Worm (Caenorhabditis elegans) whole organism, L1 larva: ENCODE results near the gene ZK721.3.

Experiments
- C16A3.4 ChIP-seq: fragments of 150-350 bp; optimal IDR thresholded peaks from 2 replicates; lab custom pipeline; 2014; ENCODE audit warnings: missing biosample characterization, missing genetic modification characterization
- F16B12.6 ChIP-seq: fragments of 150-350 bp; optimal IDR thresholded peaks from 2 replicates; lab custom pipeline; 2014; ENCODE audit warnings: missing biosample characterization, missing genetic modification characterization
- Y116A8C.19 ChIP-seq: sonication (generic microtip); optimal IDR thresholded peaks from 2 replicates; lab custom pipeline; 2016; ENCODE audit warnings: missing compliant biosample characterization, missing genetic modification characterization, borderline replicate concordance
- aha-1 ChIP-seq: fragments of 150-350 bp; optimal IDR thresholded peaks from 2 replicates; lab custom pipeline; 2014; ENCODE audit warnings: missing biosample characterization, missing genetic modification characterization
- alr-1 ChIP-seq: fragments of 200-800 bp; sonication (Bioruptor generic); optimal IDR thresholded peaks from 2 replicates; lab custom pipeline; 2018; ENCODE audit warnings: borderline replicate concordance, mild to moderate bottlenecking, missing genetic modification characterization, missing compliant biosample characterization
- ama-1 ChIP-seq: fragments of 150-350 bp; optimal IDR thresholded peaks from 2 replicates; lab custom pipeline; 2014
- ceh-63 ChIP-seq: fragments of 200-800 bp; sonication (Bioruptor generic); optimal IDR thresholded peaks from 2 replicates; lab custom pipeline; 2018; ENCODE audit warnings: mild to moderate bottlenecking, missing genetic modification characterization, missing compliant biosample characterization
- ceh-8 ChIP-seq: fragments of 200-800 bp; sonication (Bioruptor generic); optimal IDR thresholded peaks from 2 replicates; lab custom pipeline; 2018; ENCODE audit warnings: mild to moderate bottlenecking, missing genetic modification characterization, moderate library complexity, missing compliant biosample characterization
- ceh-88 ChIP-seq: fragments of 200-800 bp; sonication (Bioruptor generic); IDR thresholded peaks from 2 replicates; pipeline ENCODE4 v1.3.6; 2022; ENCODE audit warnings: missing genetic modification characterization, missing compliant biosample characterization
- ces-1 ChIP-seq: fragments of 150-350 bp; optimal IDR thresholded peaks from 2 replicates; lab custom pipeline; 2014; ENCODE audit warnings: missing biosample characterization, missing genetic modification reagents, missing genetic modification characterization
- dpl-1 ChIP-seq, 3 experiments: fragments of 150-350 bp in 2 of 3; sonication (generic microtip) in 1 of 3; optimal IDR thresholded peaks; 2 replicates each; lab custom pipeline; 2014 to 2017; ENCODE audit warnings: missing biosample characterization in 3 of 3, missing genetic modification characterization in 3 of 3, missing genetic modification reagents in 3 of 3
- dsc-1 ChIP-seq: sonication (generic microtip); optimal IDR thresholded peaks from 2 replicates; lab custom pipeline; 2016; ENCODE audit warnings: mild to moderate bottlenecking, missing genetic modification characterization, missing compliant biosample characterization
- efl-3 ChIP-seq: fragments of 200-800 bp; sonication (Bioruptor generic); optimal IDR thresholded peaks from 2 replicates; lab custom pipeline; 2018; ENCODE audit warnings: mild to moderate bottlenecking, missing genetic modification characterization, missing compliant biosample characterization
- egl-27 ChIP-seq, 2 experiments: fragments of 150-350 bp in 1 of 2; sonication (generic microtip); optimal IDR thresholded peaks; 3 replicates each; lab custom pipeline; 2017 to 2018; ENCODE audit warnings: missing biosample characterization in 2 of 2, missing genetic modification characterization in 2 of 2, missing genetic modification reagents in 2 of 2
- elt-3 ChIP-seq, 6 experiments: fragments of 150-350 bp in 1 of 6; sonication (generic microtip); optimal IDR thresholded peaks; 2 replicates each; lab custom pipeline; 2017 to 2018; ENCODE audit warnings: missing biosample characterization in 6 of 6, missing genetic modification characterization in 6 of 6, inconsistent platforms in 1 of 6
- ets-5 ChIP-seq: fragments of 200-800 bp; sonication (Bioruptor generic); IDR thresholded peaks from 2 replicates; pipeline ENCODE4 v1.3.6; 2022; ENCODE audit warnings: missing genetic modification characterization, missing compliant biosample characterization
- fkh-10 ChIP-seq: sonication (generic microtip); optimal IDR thresholded peaks from 2 replicates; lab custom pipeline; 2017; ENCODE audit warnings: missing biosample characterization, missing genetic modification reagents, missing genetic modification characterization
- fkh-4 ChIP-seq: sonication (generic microtip); optimal IDR thresholded peaks from 2 replicates; lab custom pipeline; 2016; ENCODE audit warnings: missing compliant biosample characterization, missing genetic modification characterization, borderline replicate concordance
- grh-1 ChIP-seq: fragments of 200-800 bp; sonication (Bioruptor generic); IDR thresholded peaks from 2 replicates; pipeline ENCODE4 v1.3.6; 2022; ENCODE audit warnings: missing genetic modification reagents, missing genetic modification characterization, missing compliant biosample characterization
- hlh-17 ChIP-seq: fragments of 200-800 bp; sonication (Bioruptor generic); optimal IDR thresholded peaks from 2 replicates; lab custom pipeline; 2018; ENCODE audit warnings: missing genetic modification characterization, mild to moderate bottlenecking, missing compliant biosample characterization, moderate library complexity, borderline replicate concordance
- hlh-4 ChIP-seq: sonication (generic microtip); optimal IDR thresholded peaks from 2 replicates; lab custom pipeline; 2016; ENCODE audit warnings: mild to moderate bottlenecking, missing genetic modification characterization, missing compliant biosample characterization
- hpl-2 ChIP-seq: fragments of 150-350 bp; optimal IDR thresholded peaks from 2 replicates; lab custom pipeline; 2014; ENCODE audit warnings: missing biosample characterization, missing genetic modification reagents, missing genetic modification characterization
- irx-1 ChIP-seq: sonication (generic microtip); optimal IDR thresholded peaks from 2 replicates; lab custom pipeline; 2016; ENCODE audit warnings: missing genetic modification characterization, missing compliant biosample characterization
- jun-1 ChIP-seq: fragments of 150-350 bp; optimal IDR thresholded peaks from 2 replicates; lab custom pipeline; 2014; ENCODE audit warnings: missing biosample characterization, missing genetic modification reagents, missing genetic modification characterization
- lin-14 ChIP-seq: fragments of 200-800 bp; sonication (Bioruptor generic); optimal IDR thresholded peaks from 2 replicates; lab custom pipeline; 2018; ENCODE audit warnings: mild to moderate bottlenecking, missing genetic modification characterization, moderate library complexity, missing compliant biosample characterization
- lin-15B ChIP-seq: fragments of 150-350 bp; sonication (generic microtip); optimal IDR thresholded peaks from 3 replicates; lab custom pipeline; 2014; ENCODE audit warnings: missing biosample characterization, missing genetic modification characterization
- lin-35 ChIP-seq, 2 experiments: fragments of 150-350 bp; optimal IDR thresholded peaks; 2 replicates each; lab custom pipeline; 2014; ENCODE audit warnings: missing biosample characterization in 2 of 2, missing genetic modification characterization in 2 of 2, missing genetic modification reagents in 2 of 2
- lin-39 ChIP-seq: fragments of 150-350 bp; optimal IDR thresholded peaks from 2 replicates; lab custom pipeline; 2014; ENCODE audit warnings: missing biosample characterization, missing genetic modification reagents, missing genetic modification characterization
- lir-3 ChIP-seq: sonication (generic microtip); optimal IDR thresholded peaks from 2 replicates; lab custom pipeline; 2016; ENCODE audit warnings: mild to moderate bottlenecking, missing genetic modification characterization, moderate library complexity, missing compliant biosample characterization; ENCODE audit not compliant: poor library complexity
- lsy-2 ChIP-seq, 2 experiments: fragments of 150-350 bp; optimal IDR thresholded peaks; 2 replicates each; lab custom pipeline; 2014; ENCODE audit warnings: missing biosample characterization in 2 of 2, missing genetic modification characterization in 2 of 2
- mdl-1 ChIP-seq, 2 experiments: fragments of 150-350 bp; optimal IDR thresholded peaks; 2 replicates each; lab custom pipeline; 2014 to 2017; ENCODE audit warnings: missing biosample characterization in 2 of 2, missing genetic modification characterization in 2 of 2, inconsistent platforms in 1 of 2
- mep-1 ChIP-seq: fragments of 150-350 bp; optimal IDR thresholded peaks from 2 replicates; lab custom pipeline; 2014; ENCODE audit warnings: missing biosample characterization, missing genetic modification characterization
- nhr-12 ChIP-seq: sonication (generic microtip); optimal IDR thresholded peaks from 2 replicates; lab custom pipeline; 2017; ENCODE audit warnings: missing biosample characterization, missing genetic modification characterization
- nhr-20 ChIP-seq: sonication (generic microtip); optimal IDR thresholded peaks from 2 replicates; lab custom pipeline; 2016; ENCODE audit warnings: mild to moderate bottlenecking, missing genetic modification characterization, missing compliant biosample characterization
- nhr-71 ChIP-seq: sonication (generic microtip); optimal IDR thresholded peaks from 2 replicates; lab custom pipeline; 2016; ENCODE audit warnings: mild to moderate bottlenecking, missing genetic modification characterization, moderate library complexity, missing compliant biosample characterization
- nhr-76 ChIP-seq: sonication (generic microtip); optimal IDR thresholded peaks from 2 replicates; lab custom pipeline; 2017; ENCODE audit warnings: missing biosample characterization, missing genetic modification characterization
- nhr-77 ChIP-seq: fragments of 150-350 bp; optimal IDR thresholded peaks from 2 replicates; lab custom pipeline; 2014; ENCODE audit warnings: missing biosample characterization, missing genetic modification characterization
- nhr-84 ChIP-seq: sonication (generic microtip); optimal IDR thresholded peaks from 2 replicates; lab custom pipeline; 2017; ENCODE audit warnings: missing biosample characterization, missing genetic modification characterization
- nhr-85 ChIP-seq: sonication (generic microtip); peaks from one replicate; lab custom pipeline; 2016; ENCODE audit warnings: missing genetic modification characterization, inconsistent platforms, missing compliant biosample characterization
- nhr-90 ChIP-seq: sonication (generic microtip); optimal IDR thresholded peaks from 2 replicates; lab custom pipeline; 2016; ENCODE audit warnings: mild to moderate bottlenecking, missing genetic modification characterization, missing compliant biosample characterization; ENCODE audit not compliant: poor library complexity
- skn-1 ChIP-seq: fragments of 150-350 bp; optimal IDR thresholded peaks from 2 replicates; lab custom pipeline; 2014; ENCODE audit warnings: missing biosample characterization, missing genetic modification characterization
- sox-4 ChIP-seq: sonication (generic microtip); optimal IDR thresholded peaks from 2 replicates; lab custom pipeline; 2016; ENCODE audit warnings: missing genetic modification characterization, missing compliant biosample characterization
- sptf-1 ChIP-seq: fragments of 150-350 bp; optimal IDR thresholded peaks from 2 replicates; lab custom pipeline; 2014; ENCODE audit warnings: missing biosample characterization, missing genetic modification characterization
- sup-37 ChIP-seq: fragments of 200-800 bp; sonication (Bioruptor generic); optimal IDR thresholded peaks from 2 replicates; lab custom pipeline; 2018; ENCODE audit warnings: mild to moderate bottlenecking, missing genetic modification characterization, missing compliant biosample characterization
- swsn-7 ChIP-seq: sonication (generic microtip); optimal IDR thresholded peaks from 2 replicates; lab custom pipeline; 2016; ENCODE audit warnings: missing genetic modification characterization, missing compliant biosample characterization
- tlp-1 ChIP-seq: fragments of 150-350 bp; optimal IDR thresholded peaks from 2 replicates; lab custom pipeline; 2014; ENCODE audit warnings: missing biosample characterization, missing genetic modification characterization
- unc-130 ChIP-seq: fragments of 150-350 bp; optimal IDR thresholded peaks from 2 replicates; lab custom pipeline; 2017; ENCODE audit warnings: missing biosample characterization, missing genetic modification characterization, inconsistent platforms
- unc-30 ChIP-seq: sonication (generic microtip); optimal IDR thresholded peaks from 2 replicates; lab custom pipeline; 2017; ENCODE audit warnings: missing biosample characterization, missing genetic modification characterization
- unc-86 ChIP-seq: sonication (generic microtip); optimal IDR thresholded peaks from 2 replicates; lab custom pipeline; 2016; ENCODE audit warnings: missing genetic modification characterization, missing compliant biosample characterization
- ztf-11 ChIP-seq, 2 experiments: sonication (generic microtip); optimal IDR thresholded peaks; 2 replicates each; lab custom pipeline; 2016 to 2017; ENCODE audit warnings: missing genetic modification characterization in 2 of 2, missing biosample characterization in 1 of 2, missing compliant biosample characterization in 1 of 2

ZK721.3 gene

ce11 chrX:8784234-8784633, at the start of gene ZK721.3:
TSS of gene ZK721.3 (plus strand) at chrX:8784534.
- no peak for TF ChIP-seq skn-1 (tag; lab: Kevin White, UChicago)
- TF ChIP-seq ces-1: no peak
- TF ChIP-seq elt-3 (tag; optimal IDR thresholded peaks at IDR 0.05; lab: Kevin White, UChicago): no peak
- no peak for TF ChIP-seq hlh-4 (tag; lab: Kevin White, UChicago)
- TF ChIP-seq nhr-71 (tag; lab: Kevin White, UChicago): no peak
- no peak for TF ChIP-seq irx-1 (tag; lab: Kevin White, UChicago)
- TF ChIP-seq nhr-84 (tag; lab: Kevin White, UChicago): no peak
- TF ChIP-seq nhr-12 (tag; lab: Kevin White, UChicago): no peak
- no peak for TF ChIP-seq ama-1 (lab: Kevin White, UChicago)
- no peak for TF ChIP-seq alr-1 (tag; lab: Kevin White, UChicago)
- no peak for TF ChIP-seq nhr-76 (tag; lab: Kevin White, UChicago)
- no peak for TF ChIP-seq nhr-90 (tag; lab: Kevin White, UChicago)

ce11 chrX:8736965-8737464, 47.3 kb upstream of the ZK721.3 start, which contains the start of gene M02D8.3:
TSS of gene M02D8.3 (minus strand) at chrX:8737015.
- TF ChIP-seq tlp-1: no peak
- no peak for TF ChIP-seq nhr-77 (tag; lab: Kevin White, UChicago)
- TF ChIP-seq Y116A8C.19 (tag; lab: Kevin White, UChicago): no peak
- TF ChIP-seq lir-3 (tag; lab: Kevin White, UChicago): no peak
- TF ChIP-seq efl-3 (GFP tag; lab: Kevin White, UChicago): no peak
- no peak for TF ChIP-seq alr-1 (tag; lab: Kevin White, UChicago)
- no peak for TF ChIP-seq nhr-85 (tag; lab: Kevin White, UChicago)
- TF ChIP-seq jun-1 (tag; lab: Kevin White, UChicago): no peak
- TF ChIP-seq dsc-1 (tag; lab: Kevin White, UChicago): no peak
- TF ChIP-seq sptf-1 (tag; lab: Kevin White, UChicago): no peak
- no peak for TF ChIP-seq unc-86 (tag; lab: Kevin White, UChicago)
- no peak for TF ChIP-seq unc-30 (tag; lab: Kevin White, UChicago)
- TF ChIP-seq grh-1 (GFP tag; lab: Robert Waterston, UW): no peak
- TF ChIP-seq aha-1 (tag; lab: Kevin White, UChicago): no peak
- TF ChIP-seq fkh-4 (tag; lab: Kevin White, UChicago): no peak
- no peak for TF ChIP-seq ceh-88
- peak; percentile 21 to 82 for TF ChIP-seq lin-35 (GFP tag; optimal IDR thresholded peaks at IDR 0.05; lab: Kevin White, UChicago)
- TF ChIP-seq hlh-17 (GFP tag; lab: Kevin White, UChicago): no peak
- peak; percentile 25 for TF ChIP-seq skn-1 (tag; lab: Kevin White, UChicago)
- TF ChIP-seq F16B12.6: no peak
- peak; percentile 60 to 78 (median 68) for TF ChIP-seq dpl-1 (GFP tag; optimal IDR thresholded peaks at IDR 0.05; lab: Kevin White, UChicago)
- TF ChIP-seq swsn-7 (tag; lab: Kevin White, UChicago): no peak
- no peak for TF ChIP-seq hpl-2 (GFP tag; lab: Kevin White, UChicago)
- peak; percentile 21 for TF ChIP-seq mep-1 (tag; lab: Kevin White, UChicago)
- TF ChIP-seq lin-14 (GFP tag; lab: Kevin White, UChicago): peak; percentile 80
- TF ChIP-seq lin-15B: no peak
- TF ChIP-seq lsy-2 (tag; optimal IDR thresholded peaks at IDR 0.05; lab: Kevin White, UChicago): peak in 1 of 2 experiments; percentile 43
- TF ChIP-seq mdl-1 (tag; optimal IDR thresholded peaks at IDR 0.05; lab: Kevin White, UChicago): no peak
- no peak for TF ChIP-seq ceh-8
- peak; percentile 29 for TF ChIP-seq C16A3.4 (tag; lab: Kevin White, UChicago)
- no peak for TF ChIP-seq ztf-11 (tag; optimal IDR thresholded peaks at IDR 0.05; lab: Kevin White, UChicago)
- TF ChIP-seq unc-130: no peak
- TF ChIP-seq nhr-71 (tag; lab: Kevin White, UChicago): peak; percentile 9
- no peak for TF ChIP-seq egl-27 (tag; optimal IDR thresholded peaks at IDR 0.05; lab: Kevin White, UChicago)
- TF ChIP-seq ets-5: no peak
- TF ChIP-seq sup-37: no peak
- TF ChIP-seq nhr-20 (tag; lab: Kevin White, UChicago): peak; percentile 31
- no peak for TF ChIP-seq ceh-63 (GFP tag; lab: Kevin White, UChicago)
- TF ChIP-seq lin-39: no peak
- no peak for TF ChIP-seq sox-4 (tag; lab: Kevin White, UChicago)
- TF ChIP-seq nhr-76 (tag; lab: Kevin White, UChicago): no peak
- TF ChIP-seq fkh-10 (GFP tag; lab: Kevin White, UChicago): no peak
- no peak for TF ChIP-seq nhr-90 (tag; lab: Kevin White, UChicago)
